Worm (Caenorhabditis elegans) whole organism, late embryonic: ENCODE results near the gene efk-1.

ENCODE experiments used
- ama-1 ChIP-seq: fragments of 150-350 bp; optimal IDR thresholded peaks from 2 replicates; lab custom pipeline; 2014
- ets-4 ChIP-seq: sonication (generic microtip); optimal IDR thresholded peaks from 2 replicates; lab custom pipeline; 2016; ENCODE audit warnings: missing genetic modification characterization, missing compliant biosample characterization
- eyg-1 ChIP-seq: sonication (generic microtip); optimal IDR thresholded peaks from 2 replicates; lab custom pipeline; 2016; ENCODE audit warnings: missing genotype, missing genetic modification characterization, missing compliant biosample characterization
- lin-11 ChIP-seq: fragments of 200-800 bp; sonication (Bioruptor generic); optimal IDR thresholded peaks from 2 replicates; lab custom pipeline; 2018; ENCODE audit warnings: mild to moderate bottlenecking, missing genetic modification characterization, missing compliant biosample characterization
- mec-3 ChIP-seq: sonication (generic microtip); optimal IDR thresholded peaks from 2 replicates; lab custom pipeline; 2016; ENCODE audit warnings: borderline replicate concordance, missing genetic modification characterization, missing compliant biosample characterization

DNA sequence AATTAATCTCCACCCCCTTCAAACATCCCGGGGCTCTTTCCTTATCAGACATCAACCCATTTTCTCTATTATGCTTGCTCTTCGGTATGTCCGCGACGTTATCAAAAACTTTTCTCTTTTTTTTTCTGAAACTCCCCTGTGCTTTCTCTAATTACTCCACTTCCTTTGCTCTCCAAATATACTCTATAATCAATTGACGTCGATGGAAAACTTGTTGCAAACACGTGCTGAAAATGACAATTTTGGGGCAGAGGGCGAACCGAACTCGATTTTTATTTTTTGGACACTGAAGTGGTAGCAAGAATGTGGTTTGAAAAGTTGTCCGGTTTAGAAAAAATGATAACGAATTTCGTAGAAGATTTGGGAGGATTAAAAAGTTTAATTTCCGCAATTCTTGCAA is 10.7 kb upstream of the efk-1 start:
- TF ChIP-seq lin-11 (no peak), mec-3 (no peak), eyg-1 (tag; lab: Kevin White, UChicago) (no peak), ama-1 (no peak), ets-4 (no peak)
